4 worm cellular contexts compared by ENCODE assay signal in the genomic region with DNA sequence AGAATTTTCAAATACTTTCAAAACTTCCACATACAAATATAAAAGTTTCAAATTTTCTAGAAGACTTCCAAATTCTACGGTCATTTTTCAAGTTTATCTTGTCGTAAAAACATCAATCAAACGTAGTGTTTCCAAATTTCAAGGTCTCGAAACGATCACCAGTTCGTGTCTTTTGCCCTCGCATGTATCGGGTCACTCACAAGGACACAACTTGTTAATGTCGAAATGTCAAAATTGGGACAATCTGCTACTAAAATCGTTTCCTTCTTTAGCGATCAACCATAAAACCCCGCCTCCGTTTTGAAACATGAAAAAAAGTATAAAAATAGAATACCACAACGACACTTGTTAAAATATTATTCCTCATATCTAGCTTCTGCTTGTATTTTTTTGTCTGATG.
TF ChIP-seq lines count a peak whose summit lies in the region.

No protein-coding gene starts in this region.

TF ChIP-seq in whole organism, L1 larva, 84 proteins besides CTCF, POLR2A, EP300 and RAD21 (continues in another document):
- no peak for TF ChIP-seq fkh-4 (tag; optimal IDR thresholded peaks at IDR 0.05; lab: Kevin White, UChicago; ENCODE audit: borderline replicate concordance)
- TF ChIP-seq Y116A8C.19 (tag; optimal IDR thresholded peaks at IDR 0.05; lab: Kevin White, UChicago; ENCODE audit: borderline replicate concordance), result no peak
- TF ChIP-seq nhr-237 (tag; optimal IDR thresholded peaks at IDR 0.05; lab: Kevin White, UChicago), result no peak
- no peak for TF ChIP-seq C34B4.2 (tag; optimal IDR thresholded peaks at IDR 0.05; lab: Kevin White, UChicago)
- TF ChIP-seq skn-1 (tag; optimal IDR thresholded peaks at IDR 0.05; lab: Kevin White, UChicago), result no peak
- TF ChIP-seq zip-4 (GFP tag; optimal IDR thresholded peaks at IDR 0.05; lab: Kevin White, UChicago), result no peak
- no peak for TF ChIP-seq unc-30 (tag; optimal IDR thresholded peaks at IDR 0.05; lab: Kevin White, UChicago)
- no peak for TF ChIP-seq zag-1 (tag; optimal IDR thresholded peaks at IDR 0.05; lab: Kevin White, UChicago)
- no peak for TF ChIP-seq lir-3 (tag; optimal IDR thresholded peaks at IDR 0.05; lab: Kevin White, UChicago; ENCODE audit: poor library complexity)
- TF ChIP-seq efl-3 (GFP tag; optimal IDR thresholded peaks at IDR 0.05; lab: Kevin White, UChicago), result no peak
- no peak for TF ChIP-seq lin-39 (tag; optimal IDR thresholded peaks at IDR 0.05; lab: Kevin White, UChicago)
- no peak for TF ChIP-seq nhr-11 (tag; optimal IDR thresholded peaks at IDR 0.05; lab: Kevin White, UChicago)
- TF ChIP-seq pax-3 (tag; optimal IDR thresholded peaks at IDR 0.05; lab: Kevin White, UChicago), result no peak
- TF ChIP-seq ztf-4 (tag; optimal IDR thresholded peaks at IDR 0.05; lab: Kevin White, UChicago), result peak; percentile 7
- TF ChIP-seq ceh-82 (tag; optimal IDR thresholded peaks at IDR 0.05; lab: Kevin White, UChicago), result no peak
- TF ChIP-seq mep-1 (tag; optimal IDR thresholded peaks at IDR 0.05; lab: Kevin White, UChicago), result peak; percentile 66
- no peak for TF ChIP-seq egl-13 (tag; optimal IDR thresholded peaks at IDR 0.05; lab: Kevin White, UChicago)
- TF ChIP-seq snpc-4 (tag; optimal IDR thresholded peaks at IDR 0.05; lab: Kevin White, UChicago), result no peak
- no peak for TF ChIP-seq unc-62 (GFP tag; optimal IDR thresholded peaks at IDR 0.05; lab: Kevin White, UChicago)
- no peak for TF ChIP-seq ets-5 (GFP tag; IDR thresholded peaks at IDR 0.05; lab: Robert Waterston, UW)
- no peak for TF ChIP-seq blmp-1 (tag; optimal IDR thresholded peaks at IDR 0.05; lab: Kevin White, UChicago)
- peak; percentile 68 for TF ChIP-seq lin-14 (GFP tag; optimal IDR thresholded peaks at IDR 0.05; lab: Kevin White, UChicago)

TF ChIP-seq in whole organism, L2 larva, 48 proteins besides CTCF, POLR2A, EP300 and RAD21 (continues in another document):
- TF ChIP-seq nhr-10 (tag; optimal IDR thresholded peaks at IDR 0.05; lab: Kevin White, UChicago) (no peak), ztf-4 (tag; optimal IDR thresholded peaks at IDR 0.05; lab: Kevin White, UChicago) (no peak), unc-55 (GFP tag; optimal IDR thresholded peaks at IDR 0.05; lab: Kevin White, UChicago) (no peak), unc-39 (tag; optimal IDR thresholded peaks at IDR 0.05; lab: Kevin White, UChicago) (no peak), lin-39 (tag; optimal IDR thresholded peaks at IDR 0.05; lab: Kevin White, UChicago) (no peak), lin-11 (tag; optimal IDR thresholded peaks at IDR 0.05; lab: Kevin White, UChicago) (no peak), sem-4 (tag; optimal IDR thresholded peaks at IDR 0.05; lab: Kevin White, UChicago) (peak; percentile 5), ceh-16 (tag; optimal IDR thresholded peaks at IDR 0.05; lab: Kevin White, UChicago) (peak; percentile 32), mbf-1 (tag; optimal IDR thresholded peaks at IDR 0.05; lab: Kevin White, UChicago) (no peak), gmeb-1 (tag; optimal IDR thresholded peaks at IDR 0.05; lab: Kevin White, UChicago) (no peak), nhr-12 (tag; optimal IDR thresholded peaks at IDR 0.05; lab: Kevin White, UChicago) (no peak), fos-1 (tag; optimal IDR thresholded peaks at IDR 0.05; lab: Kevin White, UChicago) (no peak), ceh-82 (tag; optimal IDR thresholded peaks at IDR 0.05; lab: Kevin White, UChicago) (no peak), dmd-4 (tag; optimal IDR thresholded peaks at IDR 0.05; lab: Kevin White, UChicago) (no peak), lsy-2 (tag; optimal IDR thresholded peaks at IDR 0.05; lab: Kevin White, UChicago) (no peak), R02D3.7 (tag; optimal IDR thresholded peaks at IDR 0.05; lab: Kevin White, UChicago) (no peak), lin-13 (GFP tag; optimal IDR thresholded peaks at IDR 0.05; lab: Kevin White, UChicago) (no peak), nhr-11 (tag; optimal IDR thresholded peaks at IDR 0.05; lab: Kevin White, UChicago) (no peak), F13H6.1 (tag; optimal IDR thresholded peaks at IDR 0.05; lab: Kevin White, UChicago) (peak; percentile 19), Y55F3AM.14 (GFP tag; optimal IDR thresholded peaks at IDR 0.05; lab: Kevin White, UChicago) (no peak), ZK546.5 (tag; optimal IDR thresholded peaks at IDR 0.05; lab: Kevin White, UChicago) (no peak), ama-1 (optimal IDR thresholded peaks at IDR 0.05; lab: Kevin White, UChicago) (no peak), aly-2 (tag; optimal IDR thresholded peaks at IDR 0.05; lab: Kevin White, UChicago) (no peak), nhr-25 (tag; optimal IDR thresholded peaks at IDR 0.05; lab: Kevin White, UChicago) (peak; percentile 90)

TF ChIP-seq in whole organism, L3 larva, 47 proteins besides CTCF, POLR2A, EP300 and RAD21:
- no peak for TF ChIP-seq nfya-1 (tag; optimal IDR thresholded peaks at IDR 0.05; lab: Kevin White, UChicago; ENCODE audit: insufficient read depth)
- no peak for TF ChIP-seq zag-1 (tag; optimal IDR thresholded peaks at IDR 0.05; lab: Kevin White, UChicago)
- TF ChIP-seq ama-1 (optimal IDR thresholded peaks at IDR 0.05; lab: Kevin White, UChicago), result no peak
- no peak for TF ChIP-seq snpc-4 (tag; optimal IDR thresholded peaks at IDR 0.05; lab: Kevin White, UChicago)
- no peak for TF ChIP-seq ceh-9 (tag; optimal IDR thresholded peaks at IDR 0.05; lab: Kevin White, UChicago)
- no peak for TF ChIP-seq fkh-2 (tag; optimal IDR thresholded peaks at IDR 0.05; lab: Kevin White, UChicago)
- no peak for TF ChIP-seq pqm-1 (tag; optimal IDR thresholded peaks at IDR 0.05; lab: Kevin White, UChicago)
- no peak for TF ChIP-seq eor-1 (tag; optimal IDR thresholded peaks at IDR 0.05; lab: Kevin White, UChicago)
- no peak for TF ChIP-seq elt-1 (tag; optimal IDR thresholded peaks at IDR 0.05; lab: Kevin White, UChicago)
- no peak for TF ChIP-seq mdl-1 (tag; optimal IDR thresholded peaks at IDR 0.05; lab: Kevin White, UChicago)
- no peak for TF ChIP-seq nhr-237 (tag; optimal IDR thresholded peaks at IDR 0.05; lab: Kevin White, UChicago)
- TF ChIP-seq nhr-25 (tag; optimal IDR thresholded peaks at IDR 0.05; lab: Kevin White, UChicago), result peak; percentile 91
- no peak for TF ChIP-seq nhr-77 (tag; optimal IDR thresholded peaks at IDR 0.05; lab: Kevin White, UChicago)
- TF ChIP-seq ceh-82 (tag; optimal IDR thresholded peaks at IDR 0.05; lab: Kevin White, UChicago), result no peak
- TF ChIP-seq jun-1 (tag; optimal IDR thresholded peaks at IDR 0.05; lab: Kevin White, UChicago), result no peak
- peak; percentile 46 for TF ChIP-seq unc-62 (GFP tag; optimal IDR thresholded peaks at IDR 0.05; lab: Kevin White, UChicago)
- TF ChIP-seq nhr-23 (tag; optimal IDR thresholded peaks at IDR 0.05; lab: Kevin White, UChicago), result peak; percentile 24

TF ChIP-seq in whole organism, L4 larva, 104 proteins besides CTCF, POLR2A, EP300 and RAD21:
- peak; percentile 81 for TF ChIP-seq nhr-25 (tag; optimal IDR thresholded peaks at IDR 0.05; lab: Kevin White, UChicago; ENCODE audit: borderline replicate concordance, insufficient read depth)
- peak in 1 of 2 experiments; percentile 96 for TF ChIP-seq unc-62 (GFP tag; optimal IDR thresholded peaks at IDR 0.05 in 1 of 2; lab: Kevin White, UChicago)
- no peak for TF ChIP-seq unc-62 (tag; optimal IDR thresholded peaks at IDR 0.05; lab: Kevin White, UChicago)
- TF ChIP-seq zip-2 (tag; optimal IDR thresholded peaks at IDR 0.05; lab: Kevin White, UChicago), result no peak
- no peak for TF ChIP-seq hif-1 (tag; optimal IDR thresholded peaks at IDR 0.05; lab: Kevin White, UChicago)
TF ChIP-seq in whole organism, L4 larva: peak in this region for 2.
